Worm (Caenorhabditis elegans) whole organism, early embryonic: ENCODE data around the gene Y71H2AL.2.
"Not testable (repeated sequence)": the region's sequence is repeated elsewhere in the genome, so short reads cannot be mapped to it uniquely, and the experiment has no call there.

Experiments used
- B0310.2 ChIP-seq: sonication (generic microtip); optimal IDR thresholded peaks from 2 replicates; lab custom pipeline; 2016; ENCODE audit warnings: mild to moderate bottlenecking, missing genetic modification characterization, missing compliant biosample characterization
- F13C5.2 ChIP-seq: sonication (generic microtip); optimal IDR thresholded peaks from 2 replicates; lab custom pipeline; 2017; ENCODE audit warnings: mild to moderate bottlenecking, missing genetic modification characterization, inconsistent platforms, missing compliant biosample characterization
- aly-1 ChIP-seq: sonication (generic microtip); optimal IDR thresholded peaks from 2 replicates; lab custom pipeline; 2016; ENCODE audit warnings: missing genetic modification characterization, missing compliant biosample characterization
- ama-1 ChIP-seq: fragments of 150-350 bp; optimal IDR thresholded peaks from 2 replicates; lab custom pipeline; 2014
- ceh-13 ChIP-seq: fragments of 200-800 bp; sonication (Bioruptor generic); optimal IDR thresholded peaks from 2 replicates; lab custom pipeline; 2018; ENCODE audit warnings: mild to moderate bottlenecking, missing genetic modification characterization, missing compliant biosample characterization
- ceh-36 ChIP-seq: sonication (generic microtip); optimal IDR thresholded peaks from 2 replicates; lab custom pipeline; 2016; ENCODE audit warnings: missing genetic modification characterization, inconsistent platforms, missing compliant biosample characterization
- ets-7 ChIP-seq: sonication (generic microtip); optimal IDR thresholded peaks from 2 replicates; lab custom pipeline; 2016; ENCODE audit warnings: missing genotype, missing genetic modification characterization, missing compliant biosample characterization
- flt-1 ChIP-seq: fragments of 200-800 bp; sonication (Bioruptor generic); IDR thresholded peaks from 2 replicates; pipeline ENCODE4 v1.3.6; 2022; ENCODE audit warnings: missing genetic modification characterization, missing compliant biosample characterization
- hmbx-1 ChIP-seq: sonication (generic microtip); optimal IDR thresholded peaks from 2 replicates; lab custom pipeline; 2016; ENCODE audit warnings: mild to moderate bottlenecking, missing genetic modification characterization, missing compliant biosample characterization
- hmg-4 ChIP-seq: fragments of 200-800 bp; sonication (Bioruptor generic); optimal IDR thresholded peaks from 2 replicates; lab custom pipeline; 2018; ENCODE audit warnings: mild to moderate bottlenecking, missing genetic modification characterization, missing compliant biosample characterization
- hnd-1 ChIP-seq: sonication (generic microtip); optimal IDR thresholded peaks from 2 replicates; lab custom pipeline; 2016; ENCODE audit warnings: missing genetic modification characterization, missing compliant biosample characterization
- pes-1 ChIP-seq: fragments of 200-800 bp; sonication (Bioruptor generic); IDR thresholded peaks from 2 replicates; pipeline ENCODE4 v1.3.6; 2022; ENCODE audit warnings: missing genetic modification reagents, missing genetic modification characterization, missing compliant biosample characterization
- scrt-1 ChIP-seq: fragments of 200-800 bp; sonication (Bioruptor generic); IDR thresholded peaks from 2 replicates; pipeline ENCODE4 v1.3.6; 2022; ENCODE audit warnings: missing genetic modification characterization, missing compliant biosample characterization
- sea-1 ChIP-seq: fragments of 200-800 bp; sonication (Bioruptor generic); conservative IDR thresholded peaks from 2 replicates; pipeline ENCODE4 v1.3.6; 2022; ENCODE audit warnings: missing genetic modification characterization, missing compliant biosample characterization
- tbx-11 ChIP-seq: fragments of 200-800 bp; sonication (Bioruptor generic); IDR thresholded peaks from 2 replicates; pipeline ENCODE4 v1.3.6; 2022; ENCODE audit warnings: missing genetic modification characterization, missing compliant biosample characterization
- tbx-37 ChIP-seq: fragments of 200-800 bp; sonication (Bioruptor generic); conservative IDR thresholded peaks from 2 replicates; pipeline ENCODE4 v1.3.6; 2022; ENCODE audit warnings: missing genetic modification reagents, missing genetic modification characterization, missing compliant biosample characterization
- tra-4 ChIP-seq: sonication (generic microtip); optimal IDR thresholded peaks from 2 replicates; lab custom pipeline; 2017; ENCODE audit warnings: missing genetic modification characterization, missing compliant biosample characterization

Y71H2AL.2 gene

ce11 chrIII:2698740-2699139 is 12.6 kb downstream of the Y71H2AL.2 start, which contains the start of gene slc-30A9:
Gene slc-30A9, minus strand, starts transcription at chrIII:2698817.
- TF ChIP-seq pes-1 (GFP tag; lab: Robert Waterston, UW) (no peak), hmg-4 (GFP tag; lab: Kevin White, UChicago) (no peak), ama-1 (lab: Kevin White, UChicago) (no peak), flt-1 (GFP tag; lab: Robert Waterston, UW) (no peak), tra-4 (tag; lab: Kevin White, UChicago) (no peak), hmbx-1 (tag; lab: Kevin White, UChicago) (no peak), B0310.2 (tag; lab: Kevin White, UChicago) (no peak), tbx-37 (GFP tag; lab: Robert Waterston, UW) (no peak), ceh-13 (GFP tag; lab: Kevin White, UChicago) (no peak)

ce11 chrIII:2699363-2699762 is 13.2 kb downstream of the Y71H2AL.2 start, which contains the start of gene cox-6B:
Gene cox-6B, plus strand, starts transcription at chrIII:2699663.
- not testable (repeated sequence) for TF ChIP-seq hmbx-1 (tag; lab: Kevin White, UChicago); hmg-4 (GFP tag; lab: Kevin White, UChicago); ceh-36 (tag; lab: Kevin White, UChicago)

- TF ChIP-seq tbx-37 (GFP tag; lab: Robert Waterston, UW) = no peak
- no peak for TF ChIP-seq hnd-1
- TF ChIP-seq sea-1 (GFP tag; lab: Robert Waterston, UW) = no peak
- TF ChIP-seq scrt-1 (GFP tag; lab: Robert Waterston, UW) = no peak
- no peak for TF ChIP-seq pes-1 (GFP tag; lab: Robert Waterston, UW)
- no peak for TF ChIP-seq tra-4 (tag; lab: Kevin White, UChicago)
- TF ChIP-seq ets-7 (tag; lab: Kevin White, UChicago) = no peak
Measured at ce11 chrIII:2700637-2701036, 14.5 kb downstream of the Y71H2AL.2 start, which contains the start of gene set-27. Gene set-27, plus strand, starts transcription at chrIII:2700937.

- TF ChIP-seq ets-7 (tag; lab: Kevin White, UChicago) (no peak), scrt-1 (GFP tag; lab: Robert Waterston, UW) (no peak), ceh-36 (tag; lab: Kevin White, UChicago) (no peak), aly-1 (no peak), F13C5.2 (tag; lab: Kevin White, UChicago) (no peak), flt-1 (GFP tag; lab: Robert Waterston, UW) (no peak), pes-1 (GFP tag; lab: Robert Waterston, UW) (no peak), B0310.2 (tag; lab: Kevin White, UChicago) (no peak), ceh-13 (GFP tag; lab: Kevin White, UChicago) (no peak), ama-1 (lab: Kevin White, UChicago) (no peak), hnd-1 (no peak), tbx-11 (GFP tag; lab: Robert Waterston, UW) (no peak)
Measured at ce11 chrIII:2710211-2710610, 24.0 kb downstream of the Y71H2AL.2 start.

- no peak for TF ChIP-seq flt-1 (GFP tag; lab: Robert Waterston, UW)
- no peak for TF ChIP-seq hmbx-1 (tag; lab: Kevin White, UChicago)
- TF ChIP-seq pes-1 (GFP tag; lab: Robert Waterston, UW) = 0 out of 2 replicates have a peak, but pooled peaks have one; percentile 10
- no peak for TF ChIP-seq sea-1 (GFP tag; lab: Robert Waterston, UW)
- no peak for TF ChIP-seq scrt-1 (GFP tag; lab: Robert Waterston, UW)
Measured at ce11 chrIII:2711527-2711926, 25.4 kb downstream of the Y71H2AL.2 start.

ce11 chrIII:2716514-2716913 is 30.4 kb downstream of the Y71H2AL.2 start, which contains the start of gene tmem-132:
Gene tmem-132, minus strand, starts transcription at chrIII:2716614.
- TF ChIP-seq ceh-13 (GFP tag; lab: Kevin White, UChicago) (no peak), B0310.2 (tag; lab: Kevin White, UChicago) (no peak), sea-1 (GFP tag; lab: Robert Waterston, UW) (no peak), hmbx-1 (tag; lab: Kevin White, UChicago) (no peak), pes-1 (GFP tag; lab: Robert Waterston, UW) (no peak), hnd-1 (no peak), flt-1 (GFP tag; lab: Robert Waterston, UW) (no peak), hmg-4 (GFP tag; lab: Kevin White, UChicago) (no peak), aly-1 (no peak), ceh-36 (tag; lab: Kevin White, UChicago) (no peak)

- no peak for TF ChIP-seq scrt-1 (GFP tag; lab: Robert Waterston, UW)
- TF ChIP-seq tbx-11 (GFP tag; lab: Robert Waterston, UW) = no peak
- TF ChIP-seq ets-7 (tag; lab: Kevin White, UChicago) = no peak
- TF ChIP-seq F13C5.2 (tag; lab: Kevin White, UChicago) = no peak
- TF ChIP-seq ama-1 (lab: Kevin White, UChicago) = no peak
- TF ChIP-seq ceh-13 (GFP tag; lab: Kevin White, UChicago) = no peak
- TF ChIP-seq hmg-4 (GFP tag; lab: Kevin White, UChicago) = no peak
- TF ChIP-seq flt-1 (GFP tag; lab: Robert Waterston, UW) = no peak
- no peak for TF ChIP-seq tbx-37 (GFP tag; lab: Robert Waterston, UW)
- no peak for TF ChIP-seq sea-1 (GFP tag; lab: Robert Waterston, UW)
- TF ChIP-seq tra-4 (tag; lab: Kevin White, UChicago) = no peak
- TF ChIP-seq aly-1 = no peak
- no peak for TF ChIP-seq hmbx-1 (tag; lab: Kevin White, UChicago)
Measured at ce11 chrIII:2724992-2725220, 38.7 kb downstream of the Y71H2AL.2 start, which contains the start of gene Y71H2AM.11. Gene Y71H2AM.11, minus strand, starts transcription at chrIII:2725092.
